Fruit fly (Drosophila melanogaster): ENCODE measurements around the gene Ddx56.

The Ddx56 gene

DNA sequence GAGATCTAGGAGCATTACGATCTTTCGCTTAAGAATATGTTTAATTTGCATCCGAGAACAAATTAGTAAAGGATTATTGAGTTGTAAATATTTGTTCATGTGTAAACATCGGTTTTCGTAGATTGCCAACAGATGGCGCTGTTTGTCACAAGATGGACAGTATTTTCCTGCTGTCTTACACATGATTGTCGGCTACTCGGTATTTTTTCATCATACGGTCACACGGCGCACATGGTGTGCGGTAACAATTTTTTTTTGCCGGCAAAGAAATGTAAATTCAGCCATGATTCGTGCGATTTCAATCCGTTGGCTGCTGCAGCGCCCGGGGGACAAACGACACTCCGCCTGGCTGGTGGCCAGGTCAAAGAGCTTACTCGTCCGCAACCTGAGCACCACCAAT, 24.9 kb downstream of the Ddx56 start, which contains the start of the genes bbx and waw (continued):
- no peak for TF ChIP-seq salm (tag; optimal IDR thresholded peaks at IDR 0.05)
- no peak for TF ChIP-seq dysf (GFP tag; IDR thresholded peaks at IDR 0.05)
- TF ChIP-seq CG10267 (tag; optimal IDR thresholded peaks at IDR 0.05): peak; percentile 34
- TF ChIP-seq inv (GFP tag; IDR thresholded peaks at IDR 0.05; ENCODE audit: partially characterized antibody): no peak
- TF ChIP-seq mirr (GFP tag; optimal IDR thresholded peaks at IDR 0.05): peak; percentile 54
- peak; percentile 3 for TF ChIP-seq Camta (GFP tag; optimal IDR thresholded peaks at IDR 0.05)
- TF ChIP-seq CG9727 (GFP tag; optimal IDR thresholded peaks at IDR 0.05): peak; percentile 47
- no peak for TF ChIP-seq Antp (GFP tag; optimal IDR thresholded peaks at IDR 0.05)
- TF ChIP-seq CG10654 (GFP tag; optimal IDR thresholded peaks at IDR 0.05): no peak
- peak; percentile 18 for TF ChIP-seq grau (tag; optimal IDR thresholded peaks at IDR 0.05)
- TF ChIP-seq CG16815 (GFP tag; optimal IDR thresholded peaks at IDR 0.05): no peak
- TF ChIP-seq CG18764 (GFP tag; optimal IDR thresholded peaks at IDR 0.05): peak; percentile 6
- TF ChIP-seq phol (tag; optimal IDR thresholded peaks at IDR 0.05): peak; percentile 46
- TF ChIP-seq corto (GFP tag; optimal IDR thresholded peaks at IDR 0.05): no peak
- no peak for TF ChIP-seq CG9215 (GFP tag; IDR thresholded peaks at IDR 0.05)
- no peak for TF ChIP-seq dan (GFP tag; IDR thresholded peaks at IDR 0.05)
- TF ChIP-seq CTCF (GFP tag; optimal IDR thresholded peaks at IDR 0.05): peak; percentile 94
- TF ChIP-seq scrt (GFP tag; optimal IDR thresholded peaks at IDR 0.05): peak; percentile 56
- peak; percentile 11 for TF ChIP-seq MTF-1 (GFP tag; optimal IDR thresholded peaks at IDR 0.05; ENCODE audit: borderline replicate concordance)
- no peak for TF ChIP-seq usp (GFP tag; optimal IDR thresholded peaks at IDR 0.05)
- no peak for TF ChIP-seq Hey (tag; optimal IDR thresholded peaks at IDR 0.05)
- TF ChIP-seq CG15479 (GFP tag; optimal IDR thresholded peaks at IDR 0.05): no peak
- TF ChIP-seq z (GFP tag; IDR thresholded peaks at IDR 0.05): no peak
- TF ChIP-seq CG32772 (GFP tag; IDR thresholded peaks at IDR 0.05): peak; percentile 37; the same call in 1 of the 2 replicates
- TF ChIP-seq ro (GFP tag; IDR thresholded peaks at IDR 0.05): no peak
- no peak for TF ChIP-seq CG11085 (GFP tag; IDR thresholded peaks at IDR 0.05)
- no peak for TF ChIP-seq hbn (GFP tag; IDR thresholded peaks at IDR 0.05; ENCODE audit: partially characterized antibody)
- no peak for TF ChIP-seq CG12071 (GFP tag; optimal IDR thresholded peaks at IDR 0.05)
- no peak for TF ChIP-seq Xrp1 (GFP tag; IDR thresholded peaks at IDR 0.05)
- TF ChIP-seq pros (GFP tag; optimal IDR thresholded peaks at IDR 0.05): no peak
- no peak for TF ChIP-seq ap (GFP tag; IDR thresholded peaks at IDR 0.05)
- TF ChIP-seq CG6254 (GFP tag; optimal IDR thresholded peaks at IDR 0.05): no peak
- TF ChIP-seq CG10565 (GFP tag; optimal IDR thresholded peaks at IDR 0.05): no peak
- TF ChIP-seq maf-S (GFP tag; optimal IDR thresholded peaks at IDR 0.05): peak; percentile 50
- peak; percentile 80 for TF ChIP-seq MBD-R2 (GFP tag; IDR thresholded peaks at IDR 0.05)
- no peak for TF ChIP-seq repo (GFP tag; optimal IDR thresholded peaks at IDR 0.05)
- peak; percentile 52 for TF ChIP-seq ewg (GFP tag; optimal IDR thresholded peaks at IDR 0.05)
- peak; percentile 28 for TF ChIP-seq gro (GFP tag; optimal IDR thresholded peaks at IDR 0.05)
- TF ChIP-seq odd (GFP tag; optimal IDR thresholded peaks at IDR 0.05): no peak
- TF ChIP-seq unc-4 (GFP tag; IDR thresholded peaks at IDR 0.05; ENCODE audit: partially characterized antibody): no peak
- no peak for TF ChIP-seq CG6765 (GFP tag; optimal IDR thresholded peaks at IDR 0.05)
- TF ChIP-seq Dfd (GFP tag; optimal IDR thresholded peaks at IDR 0.05): no peak
- peak; percentile 66 for TF ChIP-seq CG33213 (GFP tag; optimal IDR thresholded peaks at IDR 0.05)
- TF ChIP-seq CG30020 (tag; optimal IDR thresholded peaks at IDR 0.05): peak; percentile 8
- TF ChIP-seq CG4820 (GFP tag; optimal IDR thresholded peaks at IDR 0.05): no peak
- TF ChIP-seq CG1024 (GFP tag; IDR thresholded peaks at IDR 0.05): no peak
- no peak for TF ChIP-seq amos (GFP tag; IDR thresholded peaks at IDR 0.05; ENCODE audit: partially characterized antibody)
- peak; percentile 45 for TF ChIP-seq CG33557 (GFP tag; optimal IDR thresholded peaks at IDR 0.05)
- TF ChIP-seq CG10543 (GFP tag; optimal IDR thresholded peaks at IDR 0.05): peak; percentile 41
- TF ChIP-seq Usf (GFP tag; optimal IDR thresholded peaks at IDR 0.05): no peak
- peak; percentile 60 for TF ChIP-seq trem (tag; optimal IDR thresholded peaks at IDR 0.05)
- TF ChIP-seq slp2 (GFP tag; optimal IDR thresholded peaks at IDR 0.05): no peak
